Worm (Caenorhabditis elegans) whole organism, mixed stage, embryonic: ENCODE results near the gene srx-50.

Source experiments
- M03D4.4 ChIP-seq: sonication (generic microtip); optimal IDR thresholded peaks from 2 replicates; lab custom pipeline; 2017; ENCODE audit warnings: mild to moderate bottlenecking, missing genetic modification characterization, missing compliant biosample characterization
- bed-3 ChIP-seq: fragments of 200-800 bp; sonication (Bioruptor generic); optimal IDR thresholded peaks from 3 replicates; lab custom pipeline; 2018; ENCODE audit warnings: mild to moderate bottlenecking, missing genetic modification characterization, moderate library complexity, missing compliant biosample characterization
- blmp-1 ChIP-seq: fragments of 150-350 bp; optimal IDR thresholded peaks from 2 replicates; lab custom pipeline; 2014; ENCODE audit warnings: missing biosample characterization, missing genetic modification characterization
- ceh-39 ChIP-seq: fragments of 150-350 bp; optimal IDR thresholded peaks from 2 replicates; lab custom pipeline; 2014; ENCODE audit warnings: missing biosample characterization, missing genetic modification characterization
- ceh-43 ChIP-seq: fragments of 200-800 bp; sonication (Bioruptor generic); optimal IDR thresholded peaks from 2 replicates; lab custom pipeline; 2018; ENCODE audit warnings: mild to moderate bottlenecking, missing genetic modification characterization, moderate library complexity, missing compliant biosample characterization
- ceh-83 ChIP-seq: fragments of 200-800 bp; sonication (Bioruptor generic); optimal IDR thresholded peaks from 2 replicates; lab custom pipeline; 2018; ENCODE audit warnings: mild to moderate bottlenecking, missing genetic modification characterization, missing compliant biosample characterization
- ces-1 ChIP-seq: fragments of 150-350 bp; optimal IDR thresholded peaks from 2 replicates; lab custom pipeline; 2014; ENCODE audit warnings: missing biosample characterization, missing genetic modification reagents, missing genetic modification characterization
- cnd-1 ChIP-seq: fragments of 200-800 bp; sonication (Bioruptor generic); optimal IDR thresholded peaks from 2 replicates; lab custom pipeline; 2018; ENCODE audit warnings: mild to moderate bottlenecking, missing genetic modification characterization, missing compliant biosample characterization
- drap-1 ChIP-seq: fragments of 200-800 bp; sonication (Bioruptor generic); optimal IDR thresholded peaks from 3 replicates; lab custom pipeline; 2018; ENCODE audit warnings: mild to moderate bottlenecking, missing genetic modification characterization, missing compliant biosample characterization
- elt-1 ChIP-seq: sonication (generic microtip); optimal IDR thresholded peaks from 2 replicates; lab custom pipeline; 2017; ENCODE audit warnings: missing genetic modification characterization, mild to moderate bottlenecking, missing compliant biosample characterization, antibody characterized with exemption, moderate library complexity, borderline replicate concordance; ENCODE audit not compliant: insufficient read depth
- elt-3 ChIP-seq: fragments of 150-350 bp; optimal IDR thresholded peaks from 2 replicates; lab custom pipeline; 2014; ENCODE audit warnings: missing biosample characterization, missing genetic modification characterization
- flh-1 ChIP-seq: fragments of 200-800 bp; sonication (Bioruptor generic); optimal IDR thresholded peaks from 2 replicates; lab custom pipeline; 2018; ENCODE audit warnings: mild to moderate bottlenecking, missing genetic modification characterization, moderate library complexity, missing compliant biosample characterization
- ham-2 ChIP-seq: fragments of 200-800 bp; sonication (Bioruptor generic); optimal IDR thresholded peaks from 2 replicates; lab custom pipeline; 2018; ENCODE audit warnings: mild to moderate bottlenecking, missing genetic modification characterization, missing compliant biosample characterization
- hlh-1 ChIP-seq: fragments of 150-350 bp; optimal IDR thresholded peaks from 2 replicates; lab custom pipeline; 2014; ENCODE audit warnings: missing biosample characterization, missing genetic modification reagents, missing genetic modification characterization
- lin-13 ChIP-seq: fragments of 150-350 bp; optimal IDR thresholded peaks from 2 replicates; lab custom pipeline; 2014; ENCODE audit warnings: missing biosample characterization, missing genetic modification characterization
- lsy-2 ChIP-seq: fragments of 150-350 bp; optimal IDR thresholded peaks from 2 replicates; lab custom pipeline; 2014; ENCODE audit warnings: missing biosample characterization, missing genetic modification characterization
- mab-5 ChIP-seq: fragments of 150-350 bp; optimal IDR thresholded peaks from 2 replicates; lab custom pipeline; 2014; ENCODE audit warnings: missing biosample characterization, missing genetic modification characterization
- mep-1 ChIP-seq: fragments of 150-350 bp; optimal IDR thresholded peaks from 2 replicates; lab custom pipeline; 2017; ENCODE audit warnings: missing biosample characterization, missing genetic modification reagents, missing genetic modification characterization, inconsistent platforms
- mls-2 ChIP-seq: sonication (generic microtip); optimal IDR thresholded peaks from 2 replicates; lab custom pipeline; 2016; ENCODE audit warnings: mild to moderate bottlenecking, missing genetic modification characterization, moderate library complexity, missing compliant biosample characterization
- nhr-12 ChIP-seq: fragments of 150-350 bp; optimal IDR thresholded peaks from 2 replicates; lab custom pipeline; 2014; ENCODE audit warnings: missing biosample characterization, missing genetic modification characterization
- nhr-2 ChIP-seq: fragments of 150-350 bp; optimal IDR thresholded peaks from 2 replicates; lab custom pipeline; 2014; ENCODE audit warnings: missing biosample characterization, missing genetic modification characterization
- nhr-28 ChIP-seq: fragments of 150-350 bp; optimal IDR thresholded peaks from 2 replicates; lab custom pipeline; 2014; ENCODE audit warnings: missing biosample characterization, missing genetic modification characterization
- nhr-76 ChIP-seq: sonication (generic microtip); optimal IDR thresholded peaks from 2 replicates; lab custom pipeline; 2017; ENCODE audit warnings: missing biosample characterization, missing genetic modification characterization
- pha-4 ChIP-seq: fragments of 150-350 bp; optimal IDR thresholded peaks from 2 replicates; lab custom pipeline; 2018; ENCODE audit warnings: missing biosample characterization, missing genetic modification reagents, missing genetic modification characterization
- sem-2 ChIP-seq: fragments of 200-800 bp; sonication (Bioruptor generic); optimal IDR thresholded peaks from 2 replicates; lab custom pipeline; 2018; ENCODE audit warnings: mild to moderate bottlenecking, missing genetic modification characterization, missing compliant biosample characterization
- snpc-4 ChIP-seq: fragments of 150-350 bp; optimal IDR thresholded peaks from 2 replicates; lab custom pipeline; 2014; ENCODE audit warnings: missing biosample characterization, missing genetic modification characterization
- sptf-1 ChIP-seq: sonication (generic microtip); optimal IDR thresholded peaks from 2 replicates; lab custom pipeline; 2017; ENCODE audit warnings: mild to moderate bottlenecking, missing genetic modification characterization, moderate library complexity, missing compliant biosample characterization
- tbx-8 ChIP-seq: fragments of 200-800 bp; sonication (Bioruptor generic); optimal IDR thresholded peaks from 2 replicates; lab custom pipeline; 2018; ENCODE audit warnings: mild to moderate bottlenecking, missing genetic modification characterization, moderate library complexity, missing compliant biosample characterization
- unc-120 ChIP-seq: sonication (generic microtip); optimal IDR thresholded peaks from 2 replicates; lab custom pipeline; 2017; ENCODE audit warnings: missing genetic modification characterization, missing compliant biosample characterization; ENCODE audit not compliant: poor library complexity, severe bottlenecking
- unc-39 ChIP-seq: fragments of 150-350 bp; optimal IDR thresholded peaks from 2 replicates; lab custom pipeline; 2014; ENCODE audit warnings: missing biosample characterization, missing genetic modification characterization
- unc-62 ChIP-seq: fragments of 150-350 bp; optimal IDR thresholded peaks from 2 replicates; lab custom pipeline; 2014; ENCODE audit warnings: missing biosample characterization, missing genetic modification reagents, missing genetic modification characterization
- zip-8 ChIP-seq: fragments of 150-350 bp; optimal IDR thresholded peaks from 2 replicates; lab custom pipeline; 2014; ENCODE audit warnings: missing biosample characterization, missing genetic modification characterization
- ztf-11 ChIP-seq: fragments of 150-350 bp; optimal IDR thresholded peaks from 2 replicates; lab custom pipeline; 2014; ENCODE audit warnings: missing biosample characterization, missing genetic modification characterization

srx-50 gene

DNA sequence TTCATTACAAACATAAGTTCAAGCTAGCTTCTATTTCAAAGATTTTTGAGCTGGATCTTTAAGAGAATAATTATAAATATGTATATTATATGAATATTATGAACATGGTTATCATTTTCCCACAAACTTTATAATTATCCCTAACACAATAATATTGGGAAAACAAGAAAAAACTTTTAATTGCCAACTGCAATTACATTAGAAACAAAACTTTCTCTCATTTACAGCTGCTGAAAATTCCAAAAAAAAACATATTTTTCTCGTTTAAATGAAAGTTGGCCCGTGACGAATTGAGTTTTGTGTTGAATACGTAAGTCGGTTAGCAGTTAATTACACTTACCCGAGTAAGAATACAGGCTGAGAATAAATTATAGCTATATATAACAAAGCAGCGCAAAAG, 4.9 kb downstream of the srx-50 start:
- TF ChIP-seq ces-1 = no peak
- TF ChIP-seq ztf-11 = no peak
- no peak for TF ChIP-seq elt-1
- TF ChIP-seq tbx-8 = no peak
- no peak for TF ChIP-seq blmp-1 (tag; lab: Kevin White, UChicago)
- no peak for TF ChIP-seq ceh-39 (tag; lab: Kevin White, UChicago)

- TF ChIP-seq tbx-8 (no peak), zip-8 (tag; lab: Kevin White, UChicago) (no peak), nhr-76 (tag; lab: Kevin White, UChicago) (no peak), elt-3 (tag; lab: Kevin White, UChicago) (no peak), ceh-43 (GFP tag; lab: Kevin White, UChicago) (no peak), ham-2 (GFP tag; lab: Kevin White, UChicago) (no peak), hlh-1 (tag; lab: Kevin White, UChicago) (no peak), ztf-11 (no peak), snpc-4 (tag; lab: Kevin White, UChicago) (no peak), unc-39 (no peak), lin-13 (tag; lab: Kevin White, UChicago) (no peak), mab-5 (tag; lab: Kevin White, UChicago) (no peak), ceh-39 (tag; lab: Kevin White, UChicago) (no peak), pha-4 (tag; lab: Kevin White, UChicago) (no peak), bed-3 (GFP tag; lab: Kevin White, UChicago) (no peak)
Observed at ce11 chrIV:7065022-7065421, 7.2 kb downstream of the srx-50 start, which contains the start of gene Y43B11AL.1. Gene Y43B11AL.1 (plus strand): TSS chrIV:7065322.

DNA sequence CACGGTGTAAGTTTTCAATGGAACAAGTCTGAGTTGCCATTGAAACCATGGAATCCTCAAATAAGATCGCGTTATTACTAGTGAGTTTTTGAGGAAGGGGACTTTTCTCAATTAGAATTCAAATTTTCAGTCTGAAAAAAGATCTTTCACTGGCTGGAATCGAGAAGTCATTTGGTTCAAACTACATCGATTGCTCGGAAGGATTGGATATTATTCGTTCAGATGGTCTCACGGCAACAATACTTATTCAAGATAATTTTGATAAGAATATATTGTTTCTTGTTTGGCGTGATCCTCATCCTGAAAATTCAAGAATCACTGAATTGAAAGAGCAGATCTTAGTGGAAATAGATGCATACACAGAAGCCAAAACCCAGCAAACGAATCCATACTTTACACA, 9.7 kb downstream of the srx-50 start:
- TF ChIP-seq snpc-4 (tag; lab: Kevin White, UChicago) (no peak), drap-1 (GFP tag; lab: Kevin White, UChicago) (no peak), nhr-28 (no peak), cnd-1 (tag; lab: Kevin White, UChicago) (no peak), ceh-83 (GFP tag; lab: Kevin White, UChicago) (no peak), blmp-1 (tag; lab: Kevin White, UChicago) (no peak), sem-2 (GFP tag; lab: Kevin White, UChicago) (no peak), ceh-39 (tag; lab: Kevin White, UChicago) (no peak), ham-2 (GFP tag; lab: Kevin White, UChicago) (no peak), ztf-11 (no peak), elt-3 (tag; lab: Kevin White, UChicago) (no peak), ceh-43 (GFP tag; lab: Kevin White, UChicago) (no peak), nhr-76 (tag; lab: Kevin White, UChicago) (no peak), sptf-1 (no peak), flh-1 (GFP tag; lab: Kevin White, UChicago) (no peak), M03D4.4 (tag; lab: Kevin White, UChicago) (no peak), zip-8 (tag; lab: Kevin White, UChicago) (no peak), nhr-12 (tag; lab: Kevin White, UChicago) (no peak), bed-3 (GFP tag; lab: Kevin White, UChicago) (no peak), mep-1 (tag; lab: Kevin White, UChicago) (no peak)
- TF ChIP-seq, all 35 proteins: peak for 0

ce11 chrIV:7072110-7072509, 14.3 kb downstream of the srx-50 start, which contains the start of gene srg-48:
Gene srg-48 (plus strand): TSS chrIV:7072410.
- TF ChIP-seq zip-8 (tag; lab: Kevin White, UChicago) (no peak), drap-1 (GFP tag; lab: Kevin White, UChicago) (no peak), bed-3 (GFP tag; lab: Kevin White, UChicago) (no peak), mls-2 (tag; lab: Kevin White, UChicago) (no peak), ham-2 (GFP tag; lab: Kevin White, UChicago) (no peak), nhr-12 (tag; lab: Kevin White, UChicago) (no peak), nhr-2 (no peak), elt-1 (no peak), lsy-2 (tag; lab: Kevin White, UChicago) (no peak), unc-62 (no peak), unc-120 (no peak), ceh-83 (GFP tag; lab: Kevin White, UChicago) (no peak), mab-5 (tag; lab: Kevin White, UChicago) (no peak), snpc-4 (tag; lab: Kevin White, UChicago) (no peak), mep-1 (tag; lab: Kevin White, UChicago) (no peak)
